Worm (Caenorhabditis elegans) whole organism, early embryonic: ENCODE data around the gene del-6.

Experiments used
- F13C5.2 ChIP-seq: sonication (generic microtip); optimal IDR thresholded peaks from 2 replicates; lab custom pipeline; 2017; ENCODE audit warnings: mild to moderate bottlenecking, missing genetic modification characterization, inconsistent platforms, missing compliant biosample characterization
- ama-1 ChIP-seq: fragments of 150-350 bp; optimal IDR thresholded peaks from 2 replicates; lab custom pipeline; 2014
- ceh-13 ChIP-seq: fragments of 200-800 bp; sonication (Bioruptor generic); optimal IDR thresholded peaks from 2 replicates; lab custom pipeline; 2018; ENCODE audit warnings: mild to moderate bottlenecking, missing genetic modification characterization, missing compliant biosample characterization
- ceh-36 ChIP-seq: sonication (generic microtip); optimal IDR thresholded peaks from 2 replicates; lab custom pipeline; 2016; ENCODE audit warnings: missing genetic modification characterization, inconsistent platforms, missing compliant biosample characterization

ce11 chrV:10598670-10599154 is 26.0 kb downstream of the del-6 start, which contains the start of gene scpl-4:
- TF ChIP-seq ceh-13 (GFP tag; lab: Kevin White, UChicago) (no peak), F13C5.2 (no peak), ceh-36 (tag; lab: Kevin White, UChicago) (no peak), ama-1 (lab: Kevin White, UChicago) (no peak)
